Worm (Caenorhabditis elegans) whole organism, young adult: ENCODE results near the gene srh-138.

Experiments
- dpl-1 ChIP-seq: fragments of 150-350 bp; optimal IDR thresholded peaks from 2 replicates; lab custom pipeline; 2014; ENCODE audit warnings: missing biosample characterization, missing genetic modification reagents, missing genetic modification characterization
- rpc-1 ChIP-seq, 2 experiments: fragments of 150-350 bp in 1 of 2; sonication (generic microtip) in 1 of 2; optimal IDR thresholded peaks; 2 replicates each; lab custom pipeline; 2014 to 2018; ENCODE audit warnings: missing biosample characterization in 1 of 2, missing genetic modification characterization in 1 of 2, missing genetic modification reagents in 1 of 2, missing genotype in 1 of 2

DNA sequence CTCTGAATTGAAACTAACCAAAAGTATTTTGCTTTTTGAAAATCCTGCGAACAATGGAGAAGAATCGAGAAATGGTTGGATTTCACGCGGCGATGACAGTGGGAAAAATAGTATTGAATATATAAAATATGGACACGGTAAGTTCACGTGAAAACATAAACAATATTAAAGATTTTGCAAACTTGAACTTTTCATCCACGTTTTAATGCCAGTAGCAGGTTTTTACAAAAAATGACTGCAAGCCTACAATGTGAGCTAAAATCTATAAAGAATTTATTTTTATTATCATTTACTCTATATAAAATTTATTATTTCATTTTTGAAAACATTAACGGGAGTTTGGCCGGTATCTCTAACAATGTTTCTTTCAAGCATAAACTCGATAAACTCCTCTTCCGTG lies 41.3 kb downstream of the srh-138 start, which contains the start of gene F26D2.10:
- no peak for TF ChIP-seq rpc-1 (optimal IDR thresholded peaks at IDR 0.05; lab: Kevin White, UChicago)
- TF ChIP-seq rpc-1 (tag; optimal IDR thresholded peaks at IDR 0.05; lab: Kevin White, UChicago): no peak
- no peak for TF ChIP-seq dpl-1 (GFP tag; lab: Kevin White, UChicago)
